Fruit fly (Drosophila melanogaster) whole organism, prepupa: ENCODE measurements around the gene CG10274.

Experiments used
- Blimp-1 ChIP-seq: fragments of 200-800 bp; sonication (Bioruptor generic); optimal IDR thresholded peaks from 3 replicates; lab custom pipeline; 2017; ENCODE audit warnings: missing biosample characterization, missing genetic modification characterization, mild to moderate bottlenecking, moderate library complexity, missing genetic modification reagents
- CG10631 ChIP-seq: fragments of 200-800 bp; sonication (Bioruptor generic); optimal IDR thresholded peaks from 2 replicates; lab custom pipeline; 2016; ENCODE audit warnings: missing biosample characterization, missing genetic modification characterization
- CG10669 ChIP-seq: fragments of 200-800 bp; sonication (Bioruptor generic); optimal IDR thresholded peaks from 3 replicates; lab custom pipeline; 2018; ENCODE audit warnings: missing biosample characterization, mild to moderate bottlenecking, missing genetic modification characterization, moderate library complexity
- CG11762 ChIP-seq: fragments of 200-800 bp; sonication (Bioruptor generic); optimal IDR thresholded peaks from 3 replicates; lab custom pipeline; 2016; ENCODE audit warnings: missing biosample characterization, missing genetic modification characterization; ENCODE audit not compliant: insufficient read depth
- CG11902 ChIP-seq: fragments of 200-800 bp; sonication (Bioruptor generic); optimal IDR thresholded peaks from 3 replicates; lab custom pipeline; 2016; ENCODE audit warnings: missing biosample characterization, missing genetic modification characterization
- CG15336 ChIP-seq: fragments of 200-800 bp; sonication (Bioruptor generic); IDR thresholded peaks from 2 replicates; pipeline ENCODE4 v1.3.6; 2022; ENCODE audit warnings: missing biosample characterization, missing genetic modification characterization
- CG3032 ChIP-seq: fragments of 200-800 bp; optimal IDR thresholded peaks from 2 replicates; lab custom pipeline; 2019; ENCODE audit warnings: missing biosample characterization, mild to moderate bottlenecking, missing genetic modification characterization, moderate library complexity
- CG31627 ChIP-seq: fragments of 200-800 bp; sonication (Bioruptor generic); optimal IDR thresholded peaks from 3 replicates; lab custom pipeline; 2016; ENCODE audit warnings: missing biosample characterization, missing genetic modification characterization
- CG32006 ChIP-seq: fragments of 200-800 bp; sonication (Bioruptor generic); optimal IDR thresholded peaks from 3 replicates; lab custom pipeline; 2017; ENCODE audit warnings: missing biosample characterization, mild to moderate bottlenecking, missing genetic modification characterization
- CG34406 ChIP-seq: fragments of 200-800 bp; sonication (Bioruptor generic); optimal IDR thresholded peaks from 3 replicates; lab custom pipeline; 2016; ENCODE audit warnings: missing biosample characterization, missing genetic modification characterization
- CG6276 ChIP-seq: fragments of 200-800 bp; sonication (Bioruptor generic); optimal IDR thresholded peaks from 2 replicates; lab custom pipeline; 2017; ENCODE audit warnings: missing biosample characterization, mild to moderate bottlenecking, missing genetic modification characterization
- CG6792 ChIP-seq: fragments of 200-800 bp; sonication (Bioruptor generic); optimal IDR thresholded peaks from 3 replicates; lab custom pipeline; 2016; ENCODE audit warnings: missing biosample characterization, missing genetic modification characterization
- CG7368 ChIP-seq: fragments of 200-800 bp; sonication (Bioruptor generic); optimal IDR thresholded peaks from 3 replicates; lab custom pipeline; 2016; ENCODE audit warnings: missing biosample characterization, missing genetic modification characterization
- CG8119 ChIP-seq: fragments of 200-800 bp; sonication (Bioruptor generic); IDR thresholded peaks from 3 replicates; pipeline ENCODE4 v1.3.6; 2022; ENCODE audit warnings: missing biosample characterization, missing genetic modification characterization
- CG8319 ChIP-seq: fragments of 200-800 bp; sonication (Bioruptor generic); optimal IDR thresholded peaks from 3 replicates; lab custom pipeline; 2016; ENCODE audit warnings: missing biosample characterization, missing genetic modification characterization
- CG8632 ChIP-seq: fragments of 200-800 bp; sonication (Bioruptor generic); optimal IDR thresholded peaks from 3 replicates; lab custom pipeline; 2016; ENCODE audit warnings: missing biosample characterization, missing genetic modification characterization
- Eip78C ChIP-seq: fragments of 200-800 bp; sonication (Bioruptor generic); peaks from one replicate; lab custom pipeline; 2016; ENCODE audit warnings: missing biosample characterization, missing genetic modification characterization
- Ets96B ChIP-seq: fragments of 200-800 bp; optimal IDR thresholded peaks from 2 replicates; lab custom pipeline; 2019; ENCODE audit warnings: missing biosample characterization, mild to moderate bottlenecking, missing genetic modification characterization, moderate library complexity
- Hr38 ChIP-seq: sonication (Bioruptor generic); optimal IDR thresholded peaks from 2 replicates; lab custom pipeline; 2016; ENCODE audit warnings: missing biosample characterization, missing genetic modification characterization
- Hr39 ChIP-seq: fragments of 200-800 bp; sonication (Bioruptor generic); optimal IDR thresholded peaks from 2 replicates; lab custom pipeline; 2016; ENCODE audit warnings: missing biosample characterization, missing genetic modification characterization
- Met ChIP-seq: fragments of 200-800 bp; sonication (Bioruptor generic); optimal IDR thresholded peaks from 3 replicates; lab custom pipeline; 2016; ENCODE audit warnings: missing biosample characterization, missing genetic modification characterization
- OdsH ChIP-seq: fragments of 200-800 bp; sonication (Bioruptor generic); optimal IDR thresholded peaks from 3 replicates; lab custom pipeline; 2016; ENCODE audit warnings: missing biosample characterization, missing genetic modification characterization
- Smox ChIP-seq: fragments of 200-800 bp; sonication (Bioruptor generic); optimal IDR thresholded peaks from 3 replicates; lab custom pipeline; 2016; ENCODE audit warnings: missing biosample characterization, missing genetic modification characterization
- Sox14 ChIP-seq: fragments of 200-800 bp; sonication (Bioruptor generic); optimal IDR thresholded peaks from 3 replicates; lab custom pipeline; 2016; ENCODE audit warnings: missing biosample characterization, missing genetic modification characterization
- Sox15 ChIP-seq: fragments of 200-800 bp; sonication (Bioruptor generic); optimal IDR thresholded peaks from 3 replicates; lab custom pipeline; 2016; ENCODE audit warnings: missing biosample characterization, missing genetic modification characterization
- acj6 ChIP-seq: fragments of 200-800 bp; sonication (Bioruptor generic); optimal IDR thresholded peaks from 3 replicates; lab custom pipeline; 2016; ENCODE audit warnings: missing biosample characterization, missing genetic modification characterization
- cyc ChIP-seq: fragments of 200-800 bp; sonication (Bioruptor generic); optimal IDR thresholded peaks from 3 replicates; lab custom pipeline; 2016; ENCODE audit warnings: missing biosample characterization, missing genetic modification characterization
- eg ChIP-seq: fragments of 200-800 bp; sonication (Bioruptor generic); IDR thresholded peaks from 3 replicates; pipeline ENCODE4 v1.3.6; 2022; ENCODE audit warnings: missing biosample characterization, missing genetic modification characterization
- fd59A ChIP-seq: fragments of 200-800 bp; sonication (Bioruptor generic); optimal IDR thresholded peaks from 2 replicates; lab custom pipeline; 2017; ENCODE audit warnings: missing biosample characterization, mild to moderate bottlenecking, missing genetic modification characterization, missing genetic modification reagents
- fkh ChIP-seq: fragments of 200-800 bp; sonication (Bioruptor generic); optimal IDR thresholded peaks from 3 replicates; lab custom pipeline; 2017; ENCODE audit warnings: missing biosample characterization, mild to moderate bottlenecking, missing genetic modification characterization, moderate library complexity
- net ChIP-seq: fragments of 200-800 bp; sonication (Bioruptor generic); optimal IDR thresholded peaks from 3 replicates; lab custom pipeline; 2016; ENCODE audit warnings: missing biosample characterization, missing genetic modification characterization
- salr ChIP-seq, 2 experiments: fragments of 200-800 bp; sonication (Bioruptor generic); optimal IDR thresholded peaks; 3 replicates each; lab custom pipeline; 2016 to 2018; ENCODE audit warnings: missing biosample characterization in 2 of 2, missing genetic modification characterization in 2 of 2, mild to moderate bottlenecking in 1 of 2
- spab ChIP-seq: fragments of 200-800 bp; sonication (Bioruptor generic); optimal IDR thresholded peaks from 2 replicates; lab custom pipeline; 2017; ENCODE audit warnings: missing biosample characterization, mild to moderate bottlenecking, missing genetic modification characterization, missing genetic modification reagents
- svp ChIP-seq: fragments of 200-800 bp; sonication (Bioruptor generic); peaks from one replicate; lab custom pipeline; 2016; ENCODE audit warnings: missing biosample characterization, missing genetic modification characterization
- vri ChIP-seq: fragments of 200-800 bp; sonication (Bioruptor generic); optimal IDR thresholded peaks from 3 replicates; lab custom pipeline; 2016; ENCODE audit warnings: missing biosample characterization, mild to moderate bottlenecking, missing genetic modification characterization

The CG10274 gene

DNA sequence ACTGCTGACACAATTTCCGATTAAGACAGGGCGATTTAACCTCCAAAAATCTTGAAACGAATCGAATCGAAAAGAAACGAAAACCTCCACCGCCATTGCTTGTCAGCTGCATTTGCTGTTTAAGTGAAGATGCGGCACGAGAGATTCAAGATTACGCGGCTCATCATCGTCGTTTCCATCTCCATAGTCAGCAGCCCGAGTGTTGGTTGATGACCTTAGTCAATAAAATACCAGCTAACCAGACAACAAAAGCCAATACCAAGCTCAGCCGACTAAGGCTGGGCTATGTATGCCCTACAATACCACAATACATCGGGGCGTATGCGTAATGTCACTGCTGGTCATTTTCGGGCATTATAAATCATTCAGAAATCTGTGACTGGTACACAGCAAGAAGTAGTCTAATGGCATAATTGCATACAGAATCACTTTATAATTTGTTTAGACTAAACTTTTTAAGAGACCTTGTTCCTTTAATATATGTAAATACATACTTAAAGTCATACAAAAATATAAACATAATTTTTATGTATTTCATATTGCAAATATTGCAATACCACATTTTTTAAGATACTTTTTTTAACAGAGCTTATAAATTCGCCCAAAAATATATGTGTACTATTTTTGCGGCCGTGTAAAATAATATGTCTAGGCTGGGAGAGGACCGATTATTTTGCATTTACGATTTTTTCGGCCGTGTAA is 40.7 kb downstream of the CG10274 start:
- TF ChIP-seq acj6 (peak; percentile 3), Met (GFP tag; lab: Kevin White, UChicago) (no peak), CG8319 (peak; percentile 5), CG10631 (GFP tag; lab: Kevin White, UChicago) (peak; percentile 9), vri (GFP tag; lab: Kevin White, UChicago) (no peak), fkh (GFP tag; lab: Kevin White, UChicago) (no peak), Eip78C (GFP tag; lab: Kevin White, UChicago) (peak; percentile 76), CG34406 (GFP tag; lab: Kevin White, UChicago) (peak; percentile 29), CG8632 (GFP tag; lab: Kevin White, UChicago) (peak; percentile 21), CG3032 (tag; lab: Kevin White, UChicago) (no peak)

- TF ChIP-seq Ets96B (no peak), Smox (GFP tag; lab: Kevin White, UChicago) (no peak), CG31627 (GFP tag; lab: Kevin White, UChicago) (no peak), vri (GFP tag; lab: Kevin White, UChicago) (no peak), CG8119 (GFP tag; lab: Robert Waterston, UW) (no peak), fkh (GFP tag; lab: Kevin White, UChicago) (peak; percentile 56), fd59A (no peak)
These were observed 41.6 kb downstream of the CG10274 start, which contains the start of gene Cpr65Av for dm6 chr3L:6139924-6140574. Cpr65Av (minus strand) TSS chr3L:6139974.

dm6 chr3L:6138586-6138985 is 43.0 kb downstream of the CG10274 start:
- TF ChIP-seq cyc (GFP tag; lab: Kevin White, UChicago) (no peak), CG6276 (GFP tag; lab: Kevin White, UChicago) (no peak), fd59A (no peak), Sox14 (GFP tag; lab: Kevin White, UChicago) (no peak), CG11762 (no peak), Hr38 (no peak), net (no peak)

- TF ChIP-seq OdsH (no peak), spab (no peak), Blimp-1 (GFP tag; lab: Kevin White, UChicago) (no peak), CG11902 (GFP tag; lab: Kevin White, UChicago) (no peak), CG34406 (GFP tag; lab: Kevin White, UChicago) (no peak), salr (GFP tag; optimal IDR thresholded peaks at IDR 0.05; lab: Kevin White, UChicago) (no peak), CG32006 (GFP tag; lab: Kevin White, UChicago) (no peak), CG7368 (no peak), eg (GFP tag; lab: Robert Waterston, UW) (no peak), CG6792 (no peak), CG15336 (GFP tag; lab: Robert Waterston, UW) (no peak), Hr39 (GFP tag; lab: Kevin White, UChicago) (no peak), Sox15 (no peak), net (no peak), acj6 (no peak), CG10669 (no peak), Met (GFP tag; lab: Kevin White, UChicago) (no peak), svp (no peak), CG3032 (tag; lab: Kevin White, UChicago) (no peak)
- TF ChIP-seq, all 60 proteins: peak for 0
These were observed 43.6 kb downstream of the CG10274 start, which contains the start of gene Lcp65Ae for dm6 chr3L:6138018-6138417. Lcp65Ae (minus strand) TSS chr3L:6138118.
